Worm (Caenorhabditis elegans) whole organism, late embryonic: ENCODE measurements around the gene sra-4.

Experiments used
- C08G9.2 ChIP-seq: sonication (generic microtip); optimal IDR thresholded peaks from 2 replicates; lab custom pipeline; 2016; ENCODE audit warnings: mild to moderate bottlenecking, missing genetic modification characterization, moderate library complexity, missing compliant biosample characterization
- C38D4.7 ChIP-seq: fragments of 200-800 bp; sonication (Bioruptor generic); optimal IDR thresholded peaks from 2 replicates; lab custom pipeline; 2018; ENCODE audit warnings: mild to moderate bottlenecking, missing genetic modification characterization, moderate library complexity, missing compliant biosample characterization
- K09A11.1 ChIP-seq: sonication (generic microtip); optimal IDR thresholded peaks from 2 replicates; lab custom pipeline; 2017; ENCODE audit warnings: antibody characterized with exemption, mild to moderate bottlenecking, missing genetic modification characterization, missing compliant biosample characterization; ENCODE audit not compliant: insufficient read depth
- T23F11.4 ChIP-seq: fragments of 200-800 bp; sonication (Bioruptor generic); optimal IDR thresholded peaks from 2 replicates; lab custom pipeline; 2018; ENCODE audit warnings: mild to moderate bottlenecking, missing genetic modification characterization, missing compliant biosample characterization
- ahr-1 ChIP-seq: sonication (generic microtip); optimal IDR thresholded peaks from 2 replicates; lab custom pipeline; 2016; ENCODE audit warnings: missing genetic modification characterization, missing compliant biosample characterization
- ama-1 ChIP-seq: fragments of 150-350 bp; optimal IDR thresholded peaks from 2 replicates; lab custom pipeline; 2014
- ceh-14 ChIP-seq: sonication (generic microtip); optimal IDR thresholded peaks from 2 replicates; lab custom pipeline; 2016; ENCODE audit warnings: missing genotype, missing genetic modification characterization, missing compliant biosample characterization
- ceh-2 ChIP-seq: sonication (generic microtip); optimal IDR thresholded peaks from 2 replicates; lab custom pipeline; 2016; ENCODE audit warnings: missing genotype, missing genetic modification characterization, missing compliant biosample characterization
- ceh-22 ChIP-seq: sonication (generic microtip); optimal IDR thresholded peaks from 2 replicates; lab custom pipeline; 2017; ENCODE audit warnings: missing biosample characterization, missing genetic modification characterization
- ceh-31 ChIP-seq: sonication (generic microtip); optimal IDR thresholded peaks from 2 replicates; lab custom pipeline; 2016; ENCODE audit warnings: missing genetic modification characterization, missing compliant biosample characterization
- ceh-6 ChIP-seq: fragments of 200-800 bp; sonication (Bioruptor generic); optimal IDR thresholded peaks from 2 replicates; lab custom pipeline; 2018; ENCODE audit warnings: mild to moderate bottlenecking, missing genetic modification characterization, missing compliant biosample characterization
- che-1 ChIP-seq: sonication (generic microtip); optimal IDR thresholded peaks from 2 replicates; lab custom pipeline; 2016; ENCODE audit warnings: mild to moderate bottlenecking, missing genetic modification characterization, missing compliant biosample characterization
- dve-1 ChIP-seq: sonication (generic microtip); optimal IDR thresholded peaks from 2 replicates; lab custom pipeline; 2017; ENCODE audit warnings: antibody characterized with exemption, mild to moderate bottlenecking, missing genetic modification characterization, missing compliant biosample characterization
- elt-2 ChIP-seq: sonication (generic microtip); optimal IDR thresholded peaks from 2 replicates; lab custom pipeline; 2016; ENCODE audit warnings: missing genetic modification reagents, missing genetic modification characterization, missing compliant biosample characterization
- eyg-1 ChIP-seq: sonication (generic microtip); optimal IDR thresholded peaks from 2 replicates; lab custom pipeline; 2016; ENCODE audit warnings: missing genotype, missing genetic modification characterization, missing compliant biosample characterization
- fkh-10 ChIP-seq: fragments of 150-350 bp; optimal IDR thresholded peaks from 2 replicates; lab custom pipeline; 2014; ENCODE audit warnings: missing biosample characterization, missing genetic modification reagents, missing genetic modification characterization
- fkh-6 ChIP-seq: sonication (generic microtip); optimal IDR thresholded peaks from 2 replicates; lab custom pipeline; 2016; ENCODE audit warnings: missing genetic modification characterization, missing compliant biosample characterization
- gmeb-2 ChIP-seq: sonication (generic microtip); optimal IDR thresholded peaks from 2 replicates; lab custom pipeline; 2016; ENCODE audit warnings: missing genetic modification characterization, inconsistent platforms, missing compliant biosample characterization
- hlh-13 ChIP-seq: fragments of 200-800 bp; sonication (Bioruptor generic); optimal IDR thresholded peaks from 2 replicates; lab custom pipeline; 2018; ENCODE audit warnings: mild to moderate bottlenecking, missing genetic modification characterization, missing compliant biosample characterization
- hlh-15 ChIP-seq: sonication (generic microtip); optimal IDR thresholded peaks from 2 replicates; lab custom pipeline; 2016; ENCODE audit warnings: missing genetic modification characterization, missing compliant biosample characterization
- hlh-6 ChIP-seq: sonication (generic microtip); optimal IDR thresholded peaks from 2 replicates; lab custom pipeline; 2016; ENCODE audit warnings: missing genotype, missing genetic modification characterization, missing compliant biosample characterization
- hlh-8 ChIP-seq: sonication (generic microtip); optimal IDR thresholded peaks from 2 replicates; lab custom pipeline; 2016; ENCODE audit warnings: missing genotype, missing genetic modification characterization, missing compliant biosample characterization
- mec-3 ChIP-seq: sonication (generic microtip); optimal IDR thresholded peaks from 2 replicates; lab custom pipeline; 2016; ENCODE audit warnings: borderline replicate concordance, missing genetic modification characterization, missing compliant biosample characterization
- nfya-1 ChIP-seq: sonication (generic microtip); optimal IDR thresholded peaks from 2 replicates; lab custom pipeline; 2017; ENCODE audit warnings: missing genetic modification characterization, mild to moderate bottlenecking, missing compliant biosample characterization, antibody characterized with exemption, moderate library complexity
- npax-4 ChIP-seq: sonication (generic microtip); optimal IDR thresholded peaks from 2 replicates; lab custom pipeline; 2016; ENCODE audit warnings: missing genetic modification characterization, missing compliant biosample characterization
- odd-2 ChIP-seq: sonication (generic microtip); optimal IDR thresholded peaks from 2 replicates; lab custom pipeline; 2017; ENCODE audit warnings: antibody characterized with exemption, mild to moderate bottlenecking, missing genetic modification characterization, missing compliant biosample characterization
- pha-2 ChIP-seq: sonication (generic microtip); optimal IDR thresholded peaks from 2 replicates; lab custom pipeline; 2017; ENCODE audit warnings: mild to moderate bottlenecking, missing genetic modification characterization, missing compliant biosample characterization
- rnt-1 ChIP-seq: sonication (generic microtip); optimal IDR thresholded peaks from 2 replicates; lab custom pipeline; 2016; ENCODE audit warnings: missing genetic modification characterization, missing compliant biosample characterization
- sdc-2 ChIP-seq: sonication (generic microtip); optimal IDR thresholded peaks from 2 replicates; lab custom pipeline; 2016; ENCODE audit warnings: missing genotype, missing genetic modification characterization, missing compliant biosample characterization
- sox-4 ChIP-seq: sonication (generic microtip); optimal IDR thresholded peaks from 2 replicates; lab custom pipeline; 2017; ENCODE audit warnings: mild to moderate bottlenecking, missing genetic modification characterization, inconsistent platforms, missing compliant biosample characterization
- syd-9 ChIP-seq: sonication (generic microtip); optimal IDR thresholded peaks from 2 replicates; lab custom pipeline; 2016; ENCODE audit warnings: mild to moderate bottlenecking, missing genetic modification characterization, moderate library complexity, missing compliant biosample characterization
- tbx-2 ChIP-seq: sonication (generic microtip); optimal IDR thresholded peaks from 2 replicates; lab custom pipeline; 2016; ENCODE audit warnings: missing genetic modification characterization, missing compliant biosample characterization
- tbx-7 ChIP-seq: sonication (generic microtip); optimal IDR thresholded peaks from 2 replicates; lab custom pipeline; 2016; ENCODE audit warnings: missing genotype, missing genetic modification characterization, missing compliant biosample characterization
- unc-3 ChIP-seq, 2 experiments: fragments of 200-800 bp in 1 of 2; sonication (Bioruptor generic) in 1 of 2; sonication (generic microtip) in 1 of 2; conservative IDR thresholded peaks in 1 of 2; optimal IDR thresholded peaks in 1 of 2; 2 replicates each; pipeline versions ENCODE4 v1.3.6 to Lab custom; 2016 to 2022; ENCODE audit warnings: missing compliant biosample characterization in 2 of 2, missing genetic modification characterization in 2 of 2, missing genetic modification reagents in 1 of 2
- unc-42 ChIP-seq: sonication (generic microtip); optimal IDR thresholded peaks from 2 replicates; lab custom pipeline; 2016; ENCODE audit warnings: missing genotype, missing genetic modification characterization, missing compliant biosample characterization
- unc-55 ChIP-seq: sonication (generic microtip); optimal IDR thresholded peaks from 2 replicates; lab custom pipeline; 2017; ENCODE audit warnings: missing biosample characterization, missing genetic modification reagents, missing genetic modification characterization
- zip-5 ChIP-seq: sonication (generic microtip); optimal IDR thresholded peaks from 2 replicates; lab custom pipeline; 2016; ENCODE audit warnings: missing genetic modification characterization, missing compliant biosample characterization
- ztf-16 ChIP-seq: sonication (generic microtip); optimal IDR thresholded peaks from 2 replicates; lab custom pipeline; 2017; ENCODE audit warnings: missing genetic modification characterization, missing compliant biosample characterization

Gene sra-4

ce11 chrII:9558906-9559305 lies 16.2 kb upstream of the sra-4 start:
- TF ChIP-seq ceh-14 (no peak), ahr-1 (tag; lab: Kevin White, UChicago) (no peak), ama-1 (no peak), eyg-1 (tag; lab: Kevin White, UChicago) (no peak), tbx-7 (tag; lab: Kevin White, UChicago) (no peak), rnt-1 (tag; lab: Kevin White, UChicago) (no peak), ztf-16 (no peak), unc-55 (GFP tag; lab: Kevin White, UChicago) (no peak), sox-4 (tag; lab: Kevin White, UChicago) (no peak), zip-5 (no peak)
- TF ChIP-seq, all 69 proteins: peak for 0

- TF ChIP-seq ceh-6 (GFP tag; lab: Kevin White, UChicago) (no peak), unc-42 (tag; lab: Kevin White, UChicago) (peak; percentile 47)
Observed at ce11 chrII:9557437-9558150, 14.9 kb upstream of the sra-4 start, which contains the start of gene zfp-2. TSS of gene zfp-2 (plus strand) at chrII:9557650.

ce11 chrII:9556582-9556981 lies 13.9 kb upstream of the sra-4 start:
- TF ChIP-seq K09A11.1 (tag; lab: Kevin White, UChicago) (no peak), fkh-6 (no peak), rnt-1 (tag; lab: Kevin White, UChicago) (no peak), ahr-1 (tag; lab: Kevin White, UChicago) (no peak), odd-2 (tag; lab: Kevin White, UChicago) (no peak), unc-42 (tag; lab: Kevin White, UChicago) (no peak), ceh-31 (no peak), unc-55 (GFP tag; lab: Kevin White, UChicago) (no peak), ama-1 (no peak)
- TF ChIP-seq, all 69 proteins: peak for 0

- TF ChIP-seq hlh-13 (GFP tag; lab: Kevin White, UChicago) (no peak), elt-2 (tag; lab: Kevin White, UChicago) (no peak), C08G9.2 (no peak), mec-3 (tag; lab: Kevin White, UChicago) (no peak), npax-4 (tag; lab: Kevin White, UChicago) (no peak), unc-3 (GFP tag; conservative IDR thresholded peaks at IDR 0.05; lab: Robert Waterston, UW) (no peak), unc-3 (tag; optimal IDR thresholded peaks at IDR 0.05; lab: Kevin White, UChicago) (no peak), pha-2 (tag; lab: Kevin White, UChicago) (no peak), gmeb-2 (no peak), ceh-31 (no peak), C38D4.7 (no peak), hlh-15 (tag; lab: Kevin White, UChicago) (no peak)
Observed at ce11 chrII:9554925-9555553, 12.4 kb upstream of the sra-4 start, which contains the start of gene F35H8.2. TSS of gene F35H8.2 (plus strand) at chrII:9555503.

- TF ChIP-seq pha-2 (tag; lab: Kevin White, UChicago): no peak
- TF ChIP-seq syd-9 (tag; lab: Kevin White, UChicago): no peak
- TF ChIP-seq dve-1 (tag; lab: Kevin White, UChicago): no peak
- TF ChIP-seq hlh-8 (tag; lab: Kevin White, UChicago): no peak
- TF ChIP-seq che-1 (tag; lab: Kevin White, UChicago): no peak
- no peak for TF ChIP-seq ceh-22 (tag; lab: Kevin White, UChicago)
- no peak for TF ChIP-seq hlh-15 (tag; lab: Kevin White, UChicago)
- TF ChIP-seq sdc-2 (tag; lab: Kevin White, UChicago): no peak
- TF ChIP-seq tbx-2 (tag; lab: Kevin White, UChicago): no peak
- TF ChIP-seq fkh-10 (GFP tag; lab: Kevin White, UChicago): no peak
- no peak for TF ChIP-seq tbx-7 (tag; lab: Kevin White, UChicago)
- no peak for TF ChIP-seq ceh-31
- TF ChIP-seq hlh-6 (tag; lab: Kevin White, UChicago): no peak
- TF ChIP-seq T23F11.4 (GFP tag; lab: Kevin White, UChicago): no peak
- TF ChIP-seq nfya-1 (tag; lab: Kevin White, UChicago): no peak
- TF ChIP-seq ceh-2: no peak
- TF ChIP-seq eyg-1 (tag; lab: Kevin White, UChicago): no peak
- TF ChIP-seq, all 69 proteins: peak for 0
Observed at ce11 chrII:9553179-9553578, 10.5 kb upstream of the sra-4 start, which contains the start of gene F35H8.1. TSS of gene F35H8.1 (minus strand) at chrII:9553279.
